Worm (Caenorhabditis elegans) whole organism, midembryonic: ENCODE measurements around the gene R05A10.2.

ENCODE experiments used
- ztf-23 ChIP-seq: fragments of 200-800 bp; sonication (Bioruptor generic); IDR thresholded peaks from 2 replicates; pipeline ENCODE4 v1.3.6; 2022; ENCODE audit warnings: missing genetic modification reagents, missing genetic modification characterization, missing compliant biosample characterization
- ztf-29 ChIP-seq: fragments of 200-800 bp; sonication (Bioruptor generic); IDR thresholded peaks from 2 replicates; pipeline ENCODE4 v1.3.6; 2022; ENCODE audit warnings: missing genetic modification reagents, missing genetic modification characterization, missing compliant biosample characterization

- no peak for TF ChIP-seq ztf-29
- TF ChIP-seq ztf-23 = no peak
Observed at ce11 chrIV:14162772-14163171, 14.3 kb upstream of the R05A10.2 start, which contains the start of gene R05A10.7.
